Worm (Caenorhabditis elegans) whole organism, early embryonic: ENCODE data around the gene adh-5.

Source experiments
- F13C5.2 ChIP-seq: sonication (generic microtip); optimal IDR thresholded peaks from 2 replicates; lab custom pipeline; 2017; ENCODE audit warnings: mild to moderate bottlenecking, missing genetic modification characterization, inconsistent platforms, missing compliant biosample characterization
- aly-1 ChIP-seq: sonication (generic microtip); optimal IDR thresholded peaks from 2 replicates; lab custom pipeline; 2016; ENCODE audit warnings: missing genetic modification characterization, missing compliant biosample characterization
- ama-1 ChIP-seq: fragments of 150-350 bp; optimal IDR thresholded peaks from 2 replicates; lab custom pipeline; 2014
- ceh-36 ChIP-seq: sonication (generic microtip); optimal IDR thresholded peaks from 2 replicates; lab custom pipeline; 2016; ENCODE audit warnings: missing genetic modification characterization, inconsistent platforms, missing compliant biosample characterization
- ets-7 ChIP-seq: sonication (generic microtip); optimal IDR thresholded peaks from 2 replicates; lab custom pipeline; 2016; ENCODE audit warnings: missing genotype, missing genetic modification characterization, missing compliant biosample characterization
- flt-1 ChIP-seq: fragments of 200-800 bp; sonication (Bioruptor generic); IDR thresholded peaks from 2 replicates; pipeline ENCODE4 v1.3.6; 2022; ENCODE audit warnings: missing genetic modification characterization, missing compliant biosample characterization
- hnd-1 ChIP-seq: sonication (generic microtip); optimal IDR thresholded peaks from 2 replicates; lab custom pipeline; 2016; ENCODE audit warnings: missing genetic modification characterization, missing compliant biosample characterization
- pes-1 ChIP-seq: fragments of 200-800 bp; sonication (Bioruptor generic); IDR thresholded peaks from 2 replicates; pipeline ENCODE4 v1.3.6; 2022; ENCODE audit warnings: missing genetic modification reagents, missing genetic modification characterization, missing compliant biosample characterization
- sea-1 ChIP-seq: fragments of 200-800 bp; sonication (Bioruptor generic); conservative IDR thresholded peaks from 2 replicates; pipeline ENCODE4 v1.3.6; 2022; ENCODE audit warnings: missing genetic modification characterization, missing compliant biosample characterization
- tbx-37 ChIP-seq: fragments of 200-800 bp; sonication (Bioruptor generic); conservative IDR thresholded peaks from 2 replicates; pipeline ENCODE4 v1.3.6; 2022; ENCODE audit warnings: missing genetic modification reagents, missing genetic modification characterization, missing compliant biosample characterization
- tra-4 ChIP-seq: sonication (generic microtip); optimal IDR thresholded peaks from 2 replicates; lab custom pipeline; 2017; ENCODE audit warnings: missing genetic modification characterization, missing compliant biosample characterization

DNA sequence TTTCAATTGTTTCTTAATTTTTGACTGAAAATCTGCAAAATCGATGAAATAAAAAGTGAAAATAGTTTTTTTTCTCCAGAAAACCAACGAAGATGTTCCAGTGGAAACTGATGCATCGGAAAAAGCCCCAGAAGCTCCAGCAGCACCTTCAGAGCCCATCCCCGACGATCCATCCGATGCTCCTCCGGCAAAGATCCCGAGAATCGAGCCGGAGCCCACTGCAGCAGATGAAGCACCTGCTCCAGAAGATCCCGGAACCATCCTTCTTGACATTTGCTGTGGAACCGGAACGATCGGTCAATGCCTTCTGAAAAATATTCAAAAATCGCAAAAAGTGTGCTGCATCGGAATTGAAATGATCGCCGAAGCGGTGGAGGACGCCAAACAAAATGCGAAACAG lies 2.9 kb upstream of the adh-5 start:
- TF ChIP-seq ama-1 (lab: Kevin White, UChicago) (no peak), pes-1 (GFP tag; lab: Robert Waterston, UW) (no peak), tbx-37 (GFP tag; lab: Robert Waterston, UW) (no peak), flt-1 (GFP tag; lab: Robert Waterston, UW) (no peak), ceh-36 (tag; lab: Kevin White, UChicago) (no peak), F13C5.2 (no peak), sea-1 (GFP tag; lab: Robert Waterston, UW) (no peak), tra-4 (no peak), aly-1 (no peak), hnd-1 (tag; lab: Kevin White, UChicago) (no peak), ets-7 (no peak)
